Worm (Caenorhabditis elegans) whole organism, late embryonic: ENCODE measurements around the gene F59B10.6.
A peak's percentile ranks its signal among the peaks of the same experiment; 100 is the strongest.

ENCODE experiments used
- K02D7.2 ChIP-seq: sonication (generic microtip); optimal IDR thresholded peaks from 2 replicates; lab custom pipeline; 2017; ENCODE audit warnings: mild to moderate bottlenecking, missing genetic modification characterization, missing compliant biosample characterization
- T23F11.4 ChIP-seq: fragments of 200-800 bp; sonication (Bioruptor generic); optimal IDR thresholded peaks from 2 replicates; lab custom pipeline; 2018; ENCODE audit warnings: mild to moderate bottlenecking, missing genetic modification characterization, missing compliant biosample characterization
- Y22D7AL.16 ChIP-seq: sonication (generic microtip); optimal IDR thresholded peaks from 2 replicates; lab custom pipeline; 2016; ENCODE audit warnings: missing genetic modification characterization, missing compliant biosample characterization
- ahr-1 ChIP-seq: sonication (generic microtip); optimal IDR thresholded peaks from 2 replicates; lab custom pipeline; 2016; ENCODE audit warnings: missing genetic modification characterization, missing compliant biosample characterization
- ama-1 ChIP-seq: fragments of 150-350 bp; optimal IDR thresholded peaks from 2 replicates; lab custom pipeline; 2014
- ceh-14 ChIP-seq: sonication (generic microtip); optimal IDR thresholded peaks from 2 replicates; lab custom pipeline; 2016; ENCODE audit warnings: missing genotype, missing genetic modification characterization, missing compliant biosample characterization
- ceh-18 ChIP-seq: sonication (generic microtip); optimal IDR thresholded peaks from 2 replicates; lab custom pipeline; 2016; ENCODE audit warnings: missing genetic modification characterization, missing compliant biosample characterization
- ceh-19 ChIP-seq: fragments of 200-800 bp; sonication (Bioruptor generic); optimal IDR thresholded peaks from 2 replicates; lab custom pipeline; 2018; ENCODE audit warnings: mild to moderate bottlenecking, missing genetic modification characterization, missing compliant biosample characterization
- ceh-2 ChIP-seq: sonication (generic microtip); optimal IDR thresholded peaks from 2 replicates; lab custom pipeline; 2016; ENCODE audit warnings: missing genotype, missing genetic modification characterization, missing compliant biosample characterization
- ceh-22 ChIP-seq: sonication (generic microtip); optimal IDR thresholded peaks from 2 replicates; lab custom pipeline; 2017; ENCODE audit warnings: missing biosample characterization, missing genetic modification characterization
- ceh-24 ChIP-seq: sonication (generic microtip); optimal IDR thresholded peaks from 2 replicates; lab custom pipeline; 2016; ENCODE audit warnings: mild to moderate bottlenecking, missing genetic modification characterization, missing compliant biosample characterization
- ceh-30 ChIP-seq: fragments of 150-350 bp; optimal IDR thresholded peaks from 2 replicates; lab custom pipeline; 2014; ENCODE audit warnings: missing biosample characterization, missing genetic modification characterization
- ceh-31 ChIP-seq: sonication (generic microtip); optimal IDR thresholded peaks from 2 replicates; lab custom pipeline; 2016; ENCODE audit warnings: missing genetic modification characterization, missing compliant biosample characterization
- ceh-34 ChIP-seq: sonication (generic microtip); optimal IDR thresholded peaks from 2 replicates; lab custom pipeline; 2016; ENCODE audit warnings: mild to moderate bottlenecking, missing genetic modification characterization, missing compliant biosample characterization
- ceh-45 ChIP-seq: fragments of 200-800 bp; sonication (Bioruptor generic); IDR thresholded peaks from 2 replicates; pipeline ENCODE4 v1.3.6; 2022; ENCODE audit warnings: missing genetic modification reagents, missing genetic modification characterization, missing compliant biosample characterization
- ceh-6 ChIP-seq: fragments of 200-800 bp; sonication (Bioruptor generic); optimal IDR thresholded peaks from 2 replicates; lab custom pipeline; 2018; ENCODE audit warnings: mild to moderate bottlenecking, missing genetic modification characterization, missing compliant biosample characterization
- ceh-9 ChIP-seq: sonication (generic microtip); optimal IDR thresholded peaks from 2 replicates; lab custom pipeline; 2016; ENCODE audit warnings: mild to moderate bottlenecking, missing genetic modification characterization, inconsistent platforms, missing compliant biosample characterization
- che-1 ChIP-seq: sonication (generic microtip); optimal IDR thresholded peaks from 2 replicates; lab custom pipeline; 2016; ENCODE audit warnings: mild to moderate bottlenecking, missing genetic modification characterization, missing compliant biosample characterization
- dmd-4 ChIP-seq: sonication (generic microtip); optimal IDR thresholded peaks from 2 replicates; lab custom pipeline; 2016; ENCODE audit warnings: borderline replicate concordance, missing genetic modification characterization, missing compliant biosample characterization
- elt-4 ChIP-seq: sonication (generic microtip); optimal IDR thresholded peaks from 2 replicates; lab custom pipeline; 2016; ENCODE audit warnings: missing genetic modification characterization, missing compliant biosample characterization
- ets-4 ChIP-seq: sonication (generic microtip); optimal IDR thresholded peaks from 2 replicates; lab custom pipeline; 2016; ENCODE audit warnings: missing genetic modification characterization, missing compliant biosample characterization
- eyg-1 ChIP-seq: sonication (generic microtip); optimal IDR thresholded peaks from 2 replicates; lab custom pipeline; 2016; ENCODE audit warnings: missing genotype, missing genetic modification characterization, missing compliant biosample characterization
- fax-1 ChIP-seq: sonication (generic microtip); optimal IDR thresholded peaks from 2 replicates; lab custom pipeline; 2016; ENCODE audit warnings: missing genotype, missing genetic modification characterization, missing compliant biosample characterization
- fkh-6 ChIP-seq: sonication (generic microtip); optimal IDR thresholded peaks from 2 replicates; lab custom pipeline; 2016; ENCODE audit warnings: missing genetic modification characterization, missing compliant biosample characterization
- hlh-13 ChIP-seq: fragments of 200-800 bp; sonication (Bioruptor generic); optimal IDR thresholded peaks from 2 replicates; lab custom pipeline; 2018; ENCODE audit warnings: mild to moderate bottlenecking, missing genetic modification characterization, missing compliant biosample characterization
- hlh-15 ChIP-seq: sonication (generic microtip); optimal IDR thresholded peaks from 2 replicates; lab custom pipeline; 2016; ENCODE audit warnings: missing genetic modification characterization, missing compliant biosample characterization
- hlh-30 ChIP-seq: sonication (generic microtip); optimal IDR thresholded peaks from 2 replicates; lab custom pipeline; 2017; ENCODE audit warnings: antibody characterized with exemption, missing genetic modification characterization, missing compliant biosample characterization; ENCODE audit not compliant: insufficient read depth
- hlh-6 ChIP-seq: sonication (generic microtip); optimal IDR thresholded peaks from 2 replicates; lab custom pipeline; 2016; ENCODE audit warnings: missing genotype, missing genetic modification characterization, missing compliant biosample characterization
- lim-6 ChIP-seq: sonication (generic microtip); optimal IDR thresholded peaks from 2 replicates; lab custom pipeline; 2016; ENCODE audit warnings: missing genetic modification characterization, missing compliant biosample characterization
- mec-3 ChIP-seq: sonication (generic microtip); optimal IDR thresholded peaks from 2 replicates; lab custom pipeline; 2016; ENCODE audit warnings: borderline replicate concordance, missing genetic modification characterization, missing compliant biosample characterization
- nfya-1 ChIP-seq: sonication (generic microtip); optimal IDR thresholded peaks from 2 replicates; lab custom pipeline; 2017; ENCODE audit warnings: missing genetic modification characterization, mild to moderate bottlenecking, missing compliant biosample characterization, antibody characterized with exemption, moderate library complexity
- nhr-232 ChIP-seq: sonication (generic microtip); optimal IDR thresholded peaks from 2 replicates; lab custom pipeline; 2016; ENCODE audit warnings: missing genetic modification characterization, missing compliant biosample characterization
- odd-2 ChIP-seq: sonication (generic microtip); optimal IDR thresholded peaks from 2 replicates; lab custom pipeline; 2017; ENCODE audit warnings: antibody characterized with exemption, mild to moderate bottlenecking, missing genetic modification characterization, missing compliant biosample characterization
- pax-1 ChIP-seq: fragments of 150-350 bp; optimal IDR thresholded peaks from 2 replicates; lab custom pipeline; 2014; ENCODE audit warnings: missing biosample characterization, missing genetic modification characterization
- pqm-1 ChIP-seq: sonication (generic microtip); optimal IDR thresholded peaks from 2 replicates; lab custom pipeline; 2016; ENCODE audit warnings: missing genetic modification characterization, missing compliant biosample characterization
- sdc-2 ChIP-seq: sonication (generic microtip); optimal IDR thresholded peaks from 2 replicates; lab custom pipeline; 2016; ENCODE audit warnings: missing genotype, missing genetic modification characterization, missing compliant biosample characterization
- sox-2 ChIP-seq: fragments of 200-800 bp; sonication (Bioruptor generic); IDR thresholded peaks from 2 replicates; pipeline ENCODE4 v1.3.6; 2022; ENCODE audit warnings: missing genetic modification reagents, missing genetic modification characterization, missing compliant biosample characterization
- sox-4 ChIP-seq: sonication (generic microtip); optimal IDR thresholded peaks from 2 replicates; lab custom pipeline; 2017; ENCODE audit warnings: mild to moderate bottlenecking, missing genetic modification characterization, inconsistent platforms, missing compliant biosample characterization
- syd-9 ChIP-seq: sonication (generic microtip); optimal IDR thresholded peaks from 2 replicates; lab custom pipeline; 2016; ENCODE audit warnings: mild to moderate bottlenecking, missing genetic modification characterization, moderate library complexity, missing compliant biosample characterization
- tbx-2 ChIP-seq: sonication (generic microtip); optimal IDR thresholded peaks from 2 replicates; lab custom pipeline; 2016; ENCODE audit warnings: missing genetic modification characterization, missing compliant biosample characterization
- ttx-3 ChIP-seq: sonication (generic microtip); optimal IDR thresholded peaks from 2 replicates; lab custom pipeline; 2016; ENCODE audit warnings: missing genetic modification reagents, missing genetic modification characterization, missing compliant biosample characterization
- unc-3 ChIP-seq, 2 experiments: fragments of 200-800 bp in 1 of 2; sonication (Bioruptor generic) in 1 of 2; sonication (generic microtip) in 1 of 2; conservative IDR thresholded peaks in 1 of 2; optimal IDR thresholded peaks in 1 of 2; 2 replicates each; pipeline versions ENCODE4 v1.3.6 to Lab custom; 2016 to 2022; ENCODE audit warnings: missing compliant biosample characterization in 2 of 2, missing genetic modification characterization in 2 of 2, missing genetic modification reagents in 1 of 2
- unc-55 ChIP-seq: sonication (generic microtip); optimal IDR thresholded peaks from 2 replicates; lab custom pipeline; 2017; ENCODE audit warnings: missing biosample characterization, missing genetic modification reagents, missing genetic modification characterization
- unc-86 ChIP-seq: sonication (generic microtip); optimal IDR thresholded peaks from 2 replicates; lab custom pipeline; 2016; ENCODE audit warnings: missing genetic modification characterization, missing compliant biosample characterization
- zip-5 ChIP-seq: sonication (generic microtip); optimal IDR thresholded peaks from 2 replicates; lab custom pipeline; 2016; ENCODE audit warnings: missing genetic modification characterization, missing compliant biosample characterization

Gene F59B10.6

ce11 chrII:10541923-10542486 is 17.7 kb upstream of the F59B10.6 start, which contains the start of gene pro-1 (continued):
- TF ChIP-seq ceh-30 (tag; lab: Kevin White, UChicago) (no peak), ceh-14 (tag; lab: Kevin White, UChicago) (no peak), hlh-13 (no peak), odd-2 (tag; lab: Kevin White, UChicago) (no peak), ceh-24 (no peak), ceh-2 (tag; lab: Kevin White, UChicago) (no peak), ceh-34 (tag; lab: Kevin White, UChicago) (no peak), ceh-9 (no peak), ceh-19 (GFP tag; lab: Kevin White, UChicago) (no peak), dmd-4 (tag; lab: Kevin White, UChicago) (no peak), sox-2 (GFP tag; lab: Robert Waterston, UW) (no peak), ceh-45 (0 out of 2 replicates have a peak, but pooled peaks have one; percentile 11), T23F11.4 (GFP tag; lab: Kevin White, UChicago) (no peak), unc-3 (GFP tag; conservative IDR thresholded peaks at IDR 0.05; lab: Robert Waterston, UW) (no peak), unc-3 (tag; optimal IDR thresholded peaks at IDR 0.05; lab: Kevin White, UChicago) (no peak), sdc-2 (no peak), fax-1 (tag; lab: Kevin White, UChicago) (no peak), pqm-1 (tag; lab: Kevin White, UChicago) (no peak), syd-9 (tag; lab: Kevin White, UChicago) (no peak), zip-5 (no peak), lim-6 (tag; lab: Kevin White, UChicago) (no peak), elt-4 (tag; lab: Kevin White, UChicago) (no peak), nhr-232 (no peak), eyg-1 (tag; lab: Kevin White, UChicago) (no peak), tbx-2 (tag; lab: Kevin White, UChicago) (peak; percentile 17), ets-4 (tag; lab: Kevin White, UChicago) (no peak), pax-1 (tag; lab: Kevin White, UChicago) (peak; percentile 62), ceh-6 (GFP tag; lab: Kevin White, UChicago) (no peak), ceh-22 (tag; lab: Kevin White, UChicago) (no peak), hlh-30 (no peak), ahr-1 (tag; lab: Kevin White, UChicago) (no peak), ceh-18 (tag; lab: Kevin White, UChicago) (no peak), K02D7.2 (tag; lab: Kevin White, UChicago) (no peak), ttx-3 (no peak), mec-3 (tag; lab: Kevin White, UChicago) (no peak), unc-86 (tag; lab: Kevin White, UChicago) (no peak), ceh-31 (peak; percentile 14), hlh-6 (tag; lab: Kevin White, UChicago) (no peak)

- TF ChIP-seq tbx-2 (tag; lab: Kevin White, UChicago) (no peak), ama-1 (lab: Kevin White, UChicago) (no peak), hlh-15 (tag; lab: Kevin White, UChicago) (no peak), unc-55 (GFP tag; lab: Kevin White, UChicago) (no peak), ceh-30 (tag; lab: Kevin White, UChicago) (no peak), ceh-2 (tag; lab: Kevin White, UChicago) (no peak), fax-1 (tag; lab: Kevin White, UChicago) (no peak), ttx-3 (no peak), Y22D7AL.16 (tag; lab: Kevin White, UChicago) (no peak), ceh-18 (tag; lab: Kevin White, UChicago) (no peak), fkh-6 (tag; lab: Kevin White, UChicago) (no peak), che-1 (no peak), unc-3 (GFP tag; conservative IDR thresholded peaks at IDR 0.05; lab: Robert Waterston, UW) (no peak), unc-3 (tag; optimal IDR thresholded peaks at IDR 0.05; lab: Kevin White, UChicago) (no peak), sox-4 (tag; lab: Kevin White, UChicago) (no peak), sdc-2 (no peak), nfya-1 (tag; lab: Kevin White, UChicago) (no peak)
- TF ChIP-seq, all 69 proteins: peak for 0
These were observed 15.0 kb upstream of the F59B10.6 start, which contains the start of gene R166.3 for ce11 chrII:10539232-10539631. Gene R166.3, minus strand, starts transcription at chrII:10539332.
